Worm (Caenorhabditis elegans) whole organism, L3 larva: ENCODE results near the gene bus-18.

Experiments used
- R02D3.7 ChIP-seq: fragments of 150-350 bp; optimal IDR thresholded peaks from 2 replicates; lab custom pipeline; 2014; ENCODE audit warnings: missing biosample characterization, missing genetic modification characterization
- ZK546.5 ChIP-seq: sonication (generic microtip); optimal IDR thresholded peaks from 2 replicates; lab custom pipeline; 2017; ENCODE audit warnings: missing biosample characterization, missing genetic modification characterization
- egl-27 ChIP-seq: sonication (generic microtip); optimal IDR thresholded peaks from 4 replicates; lab custom pipeline; 2017; ENCODE audit warnings: missing biosample characterization, missing genetic modification reagents, missing genetic modification characterization
- eor-1 ChIP-seq, 2 experiments: fragments of 150-350 bp; optimal IDR thresholded peaks; 2 replicates each; lab custom pipeline; 2014 to 2018; ENCODE audit warnings: missing biosample characterization in 2 of 2, missing genetic modification characterization in 2 of 2
- lin-15B ChIP-seq: fragments of 150-350 bp; optimal IDR thresholded peaks from 2 replicates; lab custom pipeline; 2014; ENCODE audit warnings: missing biosample characterization, missing genetic modification characterization
- lin-39 ChIP-seq: fragments of 150-350 bp; optimal IDR thresholded peaks from 2 replicates; lab custom pipeline; 2018; ENCODE audit warnings: missing biosample characterization, missing genetic modification reagents, missing genetic modification characterization
- nhr-77 ChIP-seq: fragments of 150-350 bp; optimal IDR thresholded peaks from 2 replicates; lab custom pipeline; 2014; ENCODE audit warnings: missing biosample characterization, missing genetic modification characterization
- pha-4 ChIP-seq: fragments of 150-350 bp; optimal IDR thresholded peaks from 2 replicates; lab custom pipeline; 2014; ENCODE audit warnings: missing biosample characterization, missing genetic modification reagents, missing genetic modification characterization
- pqm-1 ChIP-seq: fragments of 150-350 bp; optimal IDR thresholded peaks from 2 replicates; lab custom pipeline; 2017; ENCODE audit warnings: missing biosample characterization, missing genetic modification characterization, inconsistent platforms
- tbx-2 ChIP-seq: sonication (generic microtip); optimal IDR thresholded peaks from 2 replicates; lab custom pipeline; 2016; ENCODE audit warnings: mild to moderate bottlenecking, missing genetic modification characterization, missing compliant biosample characterization

ce11 chrV:11776538-11776937, 3.0 kb downstream of the bus-18 start, which contains the start of gene F55A11.6:
- TF ChIP-seq nhr-77 (no peak), tbx-2 (tag; lab: Kevin White, UChicago) (no peak), eor-1 (tag; optimal IDR thresholded peaks at IDR 0.05; lab: Kevin White, UChicago) (no peak), R02D3.7 (no peak), pha-4 (tag; lab: Kevin White, UChicago) (no peak), egl-27 (tag; lab: Kevin White, UChicago) (no peak), lin-15B (tag; lab: Kevin White, UChicago) (no peak), pqm-1 (tag; lab: Kevin White, UChicago) (no peak), lin-39 (no peak), ZK546.5 (tag; lab: Kevin White, UChicago) (no peak)
